Fruit fly (Drosophila melanogaster) whole organism, embryonic: Measurements from ENCODE around the gene CG13367.

Experiments
- Bteb2 ChIP-seq: fragments of 200-800 bp; sonication (Bioruptor generic); optimal IDR thresholded peaks from 2 replicates; lab custom pipeline; 2016; ENCODE audit warnings: missing biosample characterization, missing genetic modification characterization
- CG12219 ChIP-seq: fragments of 200-800 bp; sonication (Bioruptor generic); optimal IDR thresholded peaks from 3 replicates; lab custom pipeline; 2018; ENCODE audit warnings: missing biosample characterization, mild to moderate bottlenecking, missing genetic modification characterization
- CG13775 ChIP-seq: fragments of 200-800 bp; sonication (Bioruptor generic); optimal IDR thresholded peaks from 3 replicates; lab custom pipeline; 2017; ENCODE audit warnings: missing biosample characterization, mild to moderate bottlenecking, missing genetic modification characterization
- CG1529 ChIP-seq: fragments of 200-800 bp; sonication (Bioruptor generic); optimal IDR thresholded peaks from 3 replicates; lab custom pipeline; 2018; ENCODE audit warnings: missing biosample characterization, missing genetic modification characterization
- CG15479 ChIP-seq: fragments of 200-800 bp; sonication (Bioruptor generic); optimal IDR thresholded peaks from 3 replicates; lab custom pipeline; 2019; ENCODE audit warnings: missing biosample characterization, mild to moderate bottlenecking, missing genetic modification characterization, moderate library complexity
- CG18262 ChIP-seq: fragments of 200-800 bp; optimal IDR thresholded peaks from 3 replicates; lab custom pipeline; 2019; ENCODE audit warnings: missing biosample characterization, mild to moderate bottlenecking, missing genetic modification characterization, moderate library complexity
- CG2202 ChIP-seq: fragments of 200-800 bp; sonication (Bioruptor generic); optimal IDR thresholded peaks from 2 replicates; lab custom pipeline; 2018; ENCODE audit warnings: missing biosample characterization, mild to moderate bottlenecking, missing genetic modification characterization
- CG2889 ChIP-seq: fragments of 200-800 bp; sonication (Bioruptor generic); IDR thresholded peaks from 3 replicates; pipeline ENCODE4 v1.3.6; 2022; ENCODE audit warnings: missing biosample characterization, missing genetic modification characterization
- CG3065 ChIP-seq: fragments of 200-800 bp; sonication (Bioruptor generic); optimal IDR thresholded peaks from 2 replicates; lab custom pipeline; 2016; ENCODE audit warnings: missing biosample characterization, missing genetic modification characterization
- CG3281 ChIP-seq: fragments of 200-800 bp; sonication (Bioruptor generic); optimal IDR thresholded peaks from 3 replicates; lab custom pipeline; 2017; ENCODE audit warnings: missing biosample characterization, mild to moderate bottlenecking, missing genetic modification characterization
- CG34422 ChIP-seq: fragments of 200-800 bp; sonication (Bioruptor generic); IDR thresholded peaks from 3 replicates; pipeline ENCODE4 v1.3.6; 2022; ENCODE audit warnings: missing biosample characterization, missing genetic modification characterization
- CG3995 ChIP-seq: fragments of 200-800 bp; sonication (Bioruptor generic); optimal IDR thresholded peaks from 3 replicates; lab custom pipeline; 2016; ENCODE audit warnings: missing biosample characterization, missing genetic modification characterization
- CG4617 ChIP-seq: fragments of 200-800 bp; sonication (Bioruptor generic); optimal IDR thresholded peaks from 3 replicates; lab custom pipeline; 2016; ENCODE audit warnings: missing biosample characterization, missing genetic modification characterization, borderline replicate concordance
- CG9609 ChIP-seq: fragments of 200-800 bp; sonication (Bioruptor generic); optimal IDR thresholded peaks from 3 replicates; lab custom pipeline; 2016; ENCODE audit warnings: missing biosample characterization, missing genetic modification characterization
- Dbx ChIP-seq: fragments of 200-800 bp; sonication (Bioruptor generic); IDR thresholded peaks from 3 replicates; pipeline ENCODE4 v1.3.6; 2022; ENCODE audit warnings: missing biosample characterization, missing genetic modification characterization
- Dp ChIP-seq: fragments of 200-800 bp; sonication (Bioruptor generic); optimal IDR thresholded peaks from 2 replicates; lab custom pipeline; 2018; ENCODE audit warnings: missing biosample characterization, mild to moderate bottlenecking, missing genetic modification characterization, moderate library complexity
- Gug ChIP-seq: fragments of 200-800 bp; sonication (Bioruptor generic); IDR thresholded peaks from 4 replicates; pipeline ENCODE4 v1.3.6; 2022; ENCODE audit warnings: missing biosample characterization, missing genetic modification characterization
- HLH3B ChIP-seq: fragments of 200-800 bp; sonication (Bioruptor generic); IDR thresholded peaks from 2 replicates; pipeline ENCODE4 v1.3.6; 2022; ENCODE audit warnings: missing biosample characterization, missing genetic modification characterization
- HLHmδ ChIP-seq: fragments of 200-800 bp; sonication (Bioruptor generic); optimal IDR thresholded peaks from 2 replicates; lab custom pipeline; 2018; ENCODE audit warnings: missing biosample characterization, mild to moderate bottlenecking, missing genetic modification characterization, moderate library complexity
- HmgZ ChIP-seq: fragments of 200-800 bp; sonication (Bioruptor generic); optimal IDR thresholded peaks from 2 replicates; lab custom pipeline; 2018; ENCODE audit warnings: missing biosample characterization, mild to moderate bottlenecking, missing genetic modification characterization
- Hmx ChIP-seq: fragments of 200-800 bp; sonication (Bioruptor generic); optimal IDR thresholded peaks from 2 replicates; lab custom pipeline; 2016; ENCODE audit warnings: missing biosample characterization, missing genetic modification characterization
- Lpt ChIP-seq: fragments of >200 bp; optimal IDR thresholded peaks from 2 replicates; lab custom pipeline; 2018; ENCODE audit warnings: missing biosample characterization, missing genetic modification characterization
- Med ChIP-seq: fragments of 200-800 bp; sonication (Bioruptor generic); peaks from one replicate; lab custom pipeline; 2016; ENCODE audit warnings: missing biosample characterization, missing genetic modification characterization, mild to moderate bottlenecking, inconsistent platforms, moderate library complexity
- Myb ChIP-seq: fragments of 200-800 bp; sonication (Bioruptor generic); optimal IDR thresholded peaks from 2 replicates; lab custom pipeline; 2016; ENCODE audit warnings: missing biosample characterization, missing genetic modification characterization
- NC2α ChIP-seq: fragments of 200-800 bp; sonication (Bioruptor generic); optimal IDR thresholded peaks from 2 replicates; lab custom pipeline; 2016; ENCODE audit warnings: missing biosample characterization, missing genetic modification characterization
- NK7.1 ChIP-seq: fragments of 200-800 bp; sonication (Bioruptor generic); optimal IDR thresholded peaks from 3 replicates; lab custom pipeline; 2016; ENCODE audit warnings: missing biosample characterization, missing genetic modification characterization
- PHDP ChIP-seq: fragments of 200-800 bp; sonication (Bioruptor generic); optimal IDR thresholded peaks from 3 replicates; lab custom pipeline; 2018; ENCODE audit warnings: missing biosample characterization, mild to moderate bottlenecking, missing genetic modification characterization, moderate library complexity
- Sry-β ChIP-seq: fragments of 200-800 bp; sonication (Bioruptor generic); optimal IDR thresholded peaks from 2 replicates; lab custom pipeline; 2018; ENCODE audit warnings: missing biosample characterization, mild to moderate bottlenecking, missing genetic modification characterization, moderate library complexity
- chm ChIP-seq: fragments of 200-800 bp; sonication (Bioruptor generic); IDR thresholded peaks from 2 replicates; pipeline ENCODE4 v1.3.6; 2022; ENCODE audit warnings: missing biosample characterization, missing genetic modification characterization
- ci ChIP-seq: fragments of 200-800 bp; sonication (Bioruptor generic); IDR thresholded peaks from 3 replicates; pipeline ENCODE4 v1.3.6; 2022; ENCODE audit warnings: missing biosample characterization, missing genetic modification characterization
- croc ChIP-seq: fragments of 200-800 bp; sonication (Bioruptor generic); conservative IDR thresholded peaks from 3 replicates; pipeline ENCODE4 v1.3.6; 2022; ENCODE audit warnings: missing biosample characterization, missing genetic modification characterization
- disco-r ChIP-seq: fragments of 200-800 bp; sonication (Bioruptor generic); optimal IDR thresholded peaks from 2 replicates; lab custom pipeline; 2016; ENCODE audit warnings: missing biosample characterization, missing genetic modification characterization
- fru ChIP-seq: fragments of >200 bp; optimal IDR thresholded peaks from 2 replicates; lab custom pipeline; 2017
- ftz-f1 ChIP-seq: fragments of 200-800 bp; sonication (Bioruptor generic); optimal IDR thresholded peaks from 2 replicates; lab custom pipeline; 2016; ENCODE audit warnings: missing biosample characterization, missing genetic modification characterization
- gfzf ChIP-seq: fragments of 200-800 bp; sonication (Bioruptor generic); optimal IDR thresholded peaks from 2 replicates; lab custom pipeline; 2016; ENCODE audit warnings: missing biosample characterization, mild to moderate bottlenecking, missing genetic modification characterization, moderate library complexity
- h ChIP-seq: fragments of >200 bp; optimal IDR thresholded peaks from 2 replicates; lab custom pipeline; 2017
- insv ChIP-seq, 2 experiments: fragments of 200-800 bp; sonication (Bioruptor generic); optimal IDR thresholded peaks; 3 replicates each; lab custom pipeline; 2016 to 2018; ENCODE audit warnings: missing biosample characterization in 2 of 2, missing genetic modification characterization in 2 of 2
- jigr1 ChIP-seq: fragments of 200-800 bp; sonication (Bioruptor generic); IDR thresholded peaks from 3 replicates; pipeline ENCODE4 v1.3.6; 2022; ENCODE audit warnings: missing biosample characterization, missing genetic modification characterization
- org-1 ChIP-seq: fragments of 200-800 bp; sonication (Bioruptor generic); optimal IDR thresholded peaks from 2 replicates; lab custom pipeline; 2017; ENCODE audit warnings: missing biosample characterization, missing genetic modification characterization
- psq ChIP-seq: fragments of 200-800 bp; sonication (Bioruptor generic); optimal IDR thresholded peaks from 2 replicates; lab custom pipeline; 2017; ENCODE audit warnings: missing biosample characterization, missing genetic modification characterization
- pzg ChIP-seq: fragments of 200-800 bp; sonication (Bioruptor generic); optimal IDR thresholded peaks from 3 replicates; lab custom pipeline; 2018; ENCODE audit warnings: missing biosample characterization, mild to moderate bottlenecking, missing genetic modification characterization, moderate library complexity
- row ChIP-seq: fragments of 200-800 bp; sonication (Bioruptor generic); IDR thresholded peaks from 3 replicates; pipeline ENCODE4 v1.3.6; 2022; ENCODE audit warnings: missing biosample characterization, missing genetic modification characterization
- sna ChIP-seq: fragments of 200-800 bp; sonication (Bioruptor generic); IDR thresholded peaks from 2 replicates; pipeline ENCODE4 v1.3.6; 2022; ENCODE audit warnings: missing biosample characterization, missing genetic modification characterization; ENCODE audit not compliant: partially characterized antibody
- so ChIP-seq: fragments of 200-800 bp; sonication (Bioruptor generic); IDR thresholded peaks from 3 replicates; pipeline ENCODE4 v1.3.6; 2022; ENCODE audit warnings: missing biosample characterization, missing genetic modification characterization
- stwl ChIP-seq: fragments of 200-800 bp; sonication (Bioruptor generic); optimal IDR thresholded peaks from 3 replicates; lab custom pipeline; 2018; ENCODE audit warnings: missing biosample characterization, mild to moderate bottlenecking, missing genetic modification characterization, moderate library complexity
- tap ChIP-seq: fragments of 200-800 bp; optimal IDR thresholded peaks from 3 replicates; lab custom pipeline; 2019; ENCODE audit warnings: missing biosample characterization, mild to moderate bottlenecking, missing genetic modification characterization, moderate library complexity
- tin ChIP-seq: fragments of 200-800 bp; sonication (Bioruptor generic); optimal IDR thresholded peaks from 3 replicates; lab custom pipeline; 2016; ENCODE audit warnings: missing biosample characterization, missing genetic modification characterization
- zf30C ChIP-seq: fragments of 200-800 bp; sonication (Bioruptor generic); optimal IDR thresholded peaks from 3 replicates; lab custom pipeline; 2018; ENCODE audit warnings: missing biosample characterization, mild to moderate bottlenecking, missing genetic modification characterization

Gene CG13367

dm6 chrX:618583-618982 is 26.0 kb upstream of the CG13367 start (continued):
- TF ChIP-seq disco-r (GFP tag; lab: Kevin White, UChicago): no peak

dm6 chrX:619220-620101 is 25.1 kb upstream of the CG13367 start:
- TF ChIP-seq CG12219 (GFP tag; lab: Kevin White, UChicago): no peak
- TF ChIP-seq croc (GFP tag; lab: Robert Waterston, UW): no peak
- TF ChIP-seq PHDP (tag; lab: Kevin White, UChicago): no peak
- no peak for TF ChIP-seq jigr1 (GFP tag; lab: Robert Waterston, UW)
- peak; percentile 74 for TF ChIP-seq CG3995 (GFP tag; lab: Kevin White, UChicago)
- TF ChIP-seq tin (GFP tag; lab: Kevin White, UChicago): no peak
- no peak for TF ChIP-seq CG4617 (GFP tag; lab: Kevin White, UChicago)
- no peak for TF ChIP-seq gfzf (GFP tag; lab: Kevin White, UChicago)
- TF ChIP-seq Hmx (GFP tag; lab: Kevin White, UChicago): no peak
- TF ChIP-seq NC2α (GFP tag; lab: Kevin White, UChicago): no peak
- 0 out of 2 replicates have a peak, but pooled peaks have one; percentile 22 for TF ChIP-seq chm (GFP tag; lab: Robert Waterston, UW)
- TF ChIP-seq Gug (GFP tag; lab: Robert Waterston, UW): no peak
- no peak for TF ChIP-seq CG2889 (GFP tag; lab: Robert Waterston, UW)
- peak; percentile 44 for TF ChIP-seq CG15479 (GFP tag; lab: Kevin White, UChicago)
- TF ChIP-seq CG9609 (GFP tag; lab: Kevin White, UChicago): no peak
- TF ChIP-seq CG34422: no peak
- TF ChIP-seq CG13775 (GFP tag; lab: Kevin White, UChicago): no peak
- TF ChIP-seq CG18262 (tag; lab: Kevin White, UChicago): no peak
- TF ChIP-seq Dp: no peak
- TF ChIP-seq insv (GFP tag; optimal IDR thresholded peaks at IDR 0.05; lab: Kevin White, UChicago): peak; percentile 34 to 84
- peak; percentile 47 for TF ChIP-seq zf30C
- peak; percentile 5 for TF ChIP-seq Med
- no peak for TF ChIP-seq ci (GFP tag; lab: Robert Waterston, UW)
- no peak for TF ChIP-seq HLH3B
- TF ChIP-seq, all 482 proteins: peak for 6

dm6 chrX:620102-620430 is 24.5 kb upstream of the CG13367 start, which contains the start of gene spdi:
spdi (minus strand) TSS chrX:620195.
- TF ChIP-seq CG2202: no peak
- TF ChIP-seq org-1: no peak
- TF ChIP-seq HmgZ (tag; lab: Kevin White, UChicago): peak; percentile 19
- peak; percentile 59; the same call in 2 of the 3 replicates for TF ChIP-seq row
- no peak for TF ChIP-seq ftz-f1 (GFP tag; lab: Kevin White, UChicago)
- TF ChIP-seq Dbx (GFP tag; lab: Robert Waterston, UW): no peak
- peak; percentile 28 for TF ChIP-seq Sry-β
- TF ChIP-seq stwl (tag; lab: Kevin White, UChicago): peak; percentile 81
- TF ChIP-seq Myb: peak; percentile 58
- no peak for TF ChIP-seq tap
- no peak for TF ChIP-seq Bteb2 (GFP tag; lab: Kevin White, UChicago)
- TF ChIP-seq Lpt (GFP tag; lab: Kevin White, UChicago): no peak
- no peak for TF ChIP-seq fru (lab: Kevin White, UChicago)
- TF ChIP-seq HLHmδ (GFP tag; lab: Kevin White, UChicago): no peak
- TF ChIP-seq pzg (GFP tag; lab: Kevin White, UChicago): peak; percentile 75
- TF ChIP-seq h: no peak
- TF ChIP-seq CG3281 (GFP tag; lab: Kevin White, UChicago): no peak
- no peak for TF ChIP-seq CG3065 (GFP tag; lab: Kevin White, UChicago)
- TF ChIP-seq CG1529 (GFP tag; lab: Kevin White, UChicago): no peak
- no peak for TF ChIP-seq so
- TF ChIP-seq sna: no peak
- no peak for TF ChIP-seq NK7.1 (GFP tag; lab: Kevin White, UChicago)
- no peak for TF ChIP-seq insv (GFP tag; optimal IDR thresholded peaks at IDR 0.05; lab: Kevin White, UChicago)
- TF ChIP-seq CG9609 (GFP tag; lab: Kevin White, UChicago): no peak
- no peak for TF ChIP-seq jigr1 (GFP tag; lab: Robert Waterston, UW)
- TF ChIP-seq psq (GFP tag; lab: Kevin White, UChicago): no peak
